Worm (Caenorhabditis elegans): ENCODE results near the gene fbxc-14.
"Not testable (repeated sequence)": the region's sequence is repeated elsewhere in the genome, so short reads cannot be mapped to it uniquely, and the experiment has no call there.

fbxc-14 gene

ce11 chrII:999493-999892 is 25.4 kb downstream of the fbxc-14 start, which contains the start of gene fbxb-29:
Gene fbxb-29, minus strand, starts transcription at chrII:999593.
- TF ChIP-seq ceh-14 (tag; optimal IDR thresholded peaks at IDR 0.05) (no peak), zip-5 (tag; optimal IDR thresholded peaks at IDR 0.05) (no peak), tbx-2 (tag; optimal IDR thresholded peaks at IDR 0.05) (no peak), ceh-2 (tag; optimal IDR thresholded peaks at IDR 0.05) (no peak), che-1 (tag; optimal IDR thresholded peaks at IDR 0.05) (no peak), unc-42 (tag; optimal IDR thresholded peaks at IDR 0.05) (no peak), ceh-31 (tag; optimal IDR thresholded peaks at IDR 0.05) (no peak), ttx-3 (tag; optimal IDR thresholded peaks at IDR 0.05) (no peak), fkh-10 (GFP tag; optimal IDR thresholded peaks at IDR 0.05) (no peak), ref-2 (tag; optimal IDR thresholded peaks at IDR 0.05) (no peak), C38D4.7 (GFP tag; optimal IDR thresholded peaks at IDR 0.05) (no peak), fkh-6 (tag; optimal IDR thresholded peaks at IDR 0.05) (no peak), lin-11 (tag; optimal IDR thresholded peaks at IDR 0.05) (no peak), madf-2 (tag; optimal IDR thresholded peaks at IDR 0.05) (no peak), sox-2 (GFP tag; IDR thresholded peaks at IDR 0.05) (no peak), F13H6.1 (tag; optimal IDR thresholded peaks at IDR 0.05) (no peak), syd-9 (tag; optimal IDR thresholded peaks at IDR 0.05) (no peak)

ce11 chrII:1001351-1001750 is 27.3 kb downstream of the fbxc-14 start, which contains the start of the genes fbxb-30 and F45D11.5:
Gene fbxb-30, minus strand, starts transcription at chrII:1001451.
Gene F45D11.5, plus strand, starts transcription at chrII:1001702.
- no peak for TF ChIP-seq ttx-3 (tag; optimal IDR thresholded peaks at IDR 0.05)
- TF ChIP-seq tbx-7 (tag; optimal IDR thresholded peaks at IDR 0.05), result no peak

- TF ChIP-seq ceh-31 (tag; optimal IDR thresholded peaks at IDR 0.05); fkh-10 (GFP tag; optimal IDR thresholded peaks at IDR 0.05); Y22D7AL.16 (tag; optimal IDR thresholded peaks at IDR 0.05): not testable (repeated sequence)
Observed at ce11 chrII:1006375-1006774, 32.3 kb downstream of the fbxc-14 start, which contains the start of gene F45D11.14. Gene F45D11.14, minus strand, starts transcription at chrII:1006475.

ce11 chrII:1024684-1025083 is 50.6 kb downstream of the fbxc-14 start, which contains the start of gene btb-11:
Gene btb-11, minus strand, starts transcription at chrII:1024784.
- TF ChIP-seq ceh-34, elt-4, fax-1 (tag; optimal IDR thresholded peaks at IDR 0.05): not testable (repeated sequence)

Data from whole organism, late embryonic.